Fruit fly (Drosophila melanogaster) whole organism, embryonic: Measurements from ENCODE around the gene CG2747.
A peak's percentile ranks its signal among the peaks of the same experiment; 100 is the strongest.

Experiments used
- ATbp ChIP-seq: fragments of 200-800 bp; sonication (Bioruptor generic); optimal IDR thresholded peaks from 2 replicates; lab custom pipeline; 2017; ENCODE audit warnings: missing biosample characterization, mild to moderate bottlenecking, missing genetic modification characterization, missing genetic modification reagents
- BtbVII ChIP-seq: fragments of 200-800 bp; sonication (Bioruptor generic); optimal IDR thresholded peaks from 3 replicates; lab custom pipeline; 2017; ENCODE audit warnings: missing biosample characterization, mild to moderate bottlenecking, missing genetic modification characterization
- CG11247 ChIP-seq: fragments of 200-800 bp; sonication (Bioruptor generic); IDR thresholded peaks from 2 replicates; pipeline ENCODE4 v1.3.6; 2022; ENCODE audit warnings: missing biosample characterization, missing genetic modification characterization
- CG12071 ChIP-seq: fragments of 200-800 bp; sonication (Bioruptor generic); optimal IDR thresholded peaks from 3 replicates; lab custom pipeline; 2018; ENCODE audit warnings: missing biosample characterization, mild to moderate bottlenecking, missing genetic modification characterization
- CG13123 ChIP-seq: fragments of 200-800 bp; sonication (Bioruptor generic); optimal IDR thresholded peaks from 2 replicates; lab custom pipeline; 2016; ENCODE audit warnings: missing biosample characterization, missing genetic modification characterization
- CG14965 ChIP-seq: fragments of 200-800 bp; sonication (Bioruptor generic); optimal IDR thresholded peaks from 2 replicates; lab custom pipeline; 2016; ENCODE audit warnings: missing biosample characterization, missing genetic modification characterization, borderline replicate concordance
- CG15269 ChIP-seq: fragments of 200-800 bp; sonication (Bioruptor generic); optimal IDR thresholded peaks from 2 replicates; lab custom pipeline; 2018; ENCODE audit warnings: missing biosample characterization, mild to moderate bottlenecking, missing genetic modification characterization, moderate library complexity
- CG15601 ChIP-seq: fragments of 200-800 bp; sonication (Bioruptor generic); optimal IDR thresholded peaks from 3 replicates; lab custom pipeline; 2019; ENCODE audit warnings: missing biosample characterization, mild to moderate bottlenecking, missing genetic modification characterization, moderate library complexity
- CG16863 ChIP-seq: fragments of 200-800 bp; sonication (Bioruptor generic); optimal IDR thresholded peaks from 3 replicates; lab custom pipeline; 2016; ENCODE audit warnings: missing biosample characterization, missing genetic modification characterization
- CG17359 ChIP-seq: fragments of 200-800 bp; sonication (Bioruptor generic); optimal IDR thresholded peaks from 3 replicates; lab custom pipeline; 2018; ENCODE audit warnings: missing biosample characterization, mild to moderate bottlenecking, missing genetic modification characterization, moderate library complexity
- CG1832 ChIP-seq: fragments of 200-800 bp; sonication (Bioruptor generic); optimal IDR thresholded peaks from 2 replicates; lab custom pipeline; 2017; ENCODE audit warnings: missing biosample characterization, mild to moderate bottlenecking, missing genetic modification characterization, inconsistent platforms
- CG18476 ChIP-seq: fragments of 200-800 bp; sonication (Bioruptor generic); optimal IDR thresholded peaks from 2 replicates; lab custom pipeline; 2016; ENCODE audit warnings: missing biosample characterization, mild to moderate bottlenecking, missing genetic modification characterization
- CG30403 ChIP-seq: fragments of 200-800 bp; sonication (Bioruptor generic); optimal IDR thresholded peaks from 3 replicates; lab custom pipeline; 2016; ENCODE audit warnings: missing biosample characterization, missing genetic modification characterization
- CG30431 ChIP-seq: fragments of 200-800 bp; sonication (Bioruptor generic); optimal IDR thresholded peaks from 2 replicates; lab custom pipeline; 2017; ENCODE audit warnings: missing biosample characterization, missing genetic modification characterization
- CG31224 ChIP-seq: fragments of 200-800 bp; sonication (Bioruptor generic); IDR thresholded peaks from 2 replicates; pipeline ENCODE4 v1.3.6; 2022; ENCODE audit warnings: missing biosample characterization, missing genetic modification characterization
- CG31388 ChIP-seq: fragments of 200-800 bp; sonication (Bioruptor generic); optimal IDR thresholded peaks from 2 replicates; lab custom pipeline; 2016; ENCODE audit warnings: missing biosample characterization, missing genetic modification characterization
- CG5180 ChIP-seq: fragments of 200-800 bp; sonication (Bioruptor generic); optimal IDR thresholded peaks from 3 replicates; lab custom pipeline; 2017; ENCODE audit warnings: missing biosample characterization, missing genetic modification characterization, mild to moderate bottlenecking, moderate library complexity, missing genetic modification reagents
- CG6272 ChIP-seq: fragments of 200-800 bp; sonication (Bioruptor generic); IDR thresholded peaks from 2 replicates; pipeline ENCODE4 v1.3.6; 2022; ENCODE audit warnings: missing biosample characterization, missing genetic modification characterization
- CG7745 ChIP-seq: fragments of 200-800 bp; sonication (Bioruptor generic); optimal IDR thresholded peaks from 2 replicates; lab custom pipeline; 2018; ENCODE audit warnings: missing biosample characterization, mild to moderate bottlenecking, missing genetic modification characterization, moderate library complexity
- CG9797 ChIP-seq: fragments of 200-800 bp; sonication (Bioruptor generic); optimal IDR thresholded peaks from 3 replicates; lab custom pipeline; 2018; ENCODE audit warnings: missing biosample characterization, mild to moderate bottlenecking, missing genetic modification characterization
- D19B ChIP-seq: fragments of 200-800 bp; sonication (Bioruptor generic); optimal IDR thresholded peaks from 2 replicates; lab custom pipeline; 2017; ENCODE audit warnings: missing biosample characterization, mild to moderate bottlenecking, missing genetic modification characterization
- Dip3 ChIP-seq: fragments of 200-800 bp; sonication (Bioruptor generic); optimal IDR thresholded peaks from 3 replicates; lab custom pipeline; 2016; ENCODE audit warnings: missing biosample characterization, missing genetic modification characterization
- Eip74EF ChIP-seq, 2 experiments: fragments of 200-800 bp in 1 of 2; fragments of >200 bp in 1 of 2; sonication (Bioruptor generic) in 1 of 2; optimal IDR thresholded peaks; 2 replicates each; lab custom pipeline; 2017 to 2019; ENCODE audit warnings: missing biosample characterization in 2 of 2, missing genetic modification characterization in 2 of 2, mild to moderate bottlenecking in 1 of 2, moderate library complexity in 1 of 2
- Fer1 ChIP-seq: fragments of 200-800 bp; sonication (Bioruptor generic); optimal IDR thresholded peaks from 2 replicates; lab custom pipeline; 2017; ENCODE audit warnings: missing biosample characterization, mild to moderate bottlenecking, missing genetic modification characterization
- Fer3 ChIP-seq: fragments of 200-800 bp; sonication (Bioruptor generic); optimal IDR thresholded peaks from 2 replicates; lab custom pipeline; 2018; ENCODE audit warnings: missing biosample characterization, mild to moderate bottlenecking, missing genetic modification characterization, moderate library complexity
- HLH4C ChIP-seq: fragments of 200-800 bp; sonication (Bioruptor generic); IDR thresholded peaks from 3 replicates; pipeline ENCODE4 v1.3.6; 2022; ENCODE audit warnings: missing biosample characterization, missing genetic modification characterization; ENCODE audit not compliant: partially characterized antibody
- MTF-1 ChIP-seq: fragments of 200-800 bp; sonication (Bioruptor generic); optimal IDR thresholded peaks from 2 replicates; lab custom pipeline; 2018; ENCODE audit warnings: missing biosample characterization, mild to moderate bottlenecking, missing genetic modification characterization, borderline replicate concordance
- Myb ChIP-seq: fragments of 200-800 bp; sonication (Bioruptor generic); optimal IDR thresholded peaks from 2 replicates; lab custom pipeline; 2016; ENCODE audit warnings: missing biosample characterization, missing genetic modification characterization
- Nf-YB ChIP-seq: fragments of 200-800 bp; sonication (Bioruptor generic); optimal IDR thresholded peaks from 3 replicates; lab custom pipeline; 2019; ENCODE audit warnings: missing biosample characterization, mild to moderate bottlenecking, missing genetic modification characterization, moderate library complexity
- Oaz ChIP-seq: fragments of 200-800 bp; sonication (Bioruptor generic); IDR thresholded peaks from 2 replicates; pipeline ENCODE4 v1.3.6; 2022; ENCODE audit warnings: missing biosample characterization, missing genetic modification characterization
- ara ChIP-seq: fragments of 200-800 bp; sonication (Bioruptor generic); IDR thresholded peaks from 2 replicates; pipeline ENCODE4 v1.3.6; 2022; ENCODE audit warnings: missing biosample characterization, missing genetic modification characterization
- bsh ChIP-seq, 2 experiments: fragments of 200-800 bp; sonication (Bioruptor generic); optimal IDR thresholded peaks; 2 replicates each; lab custom pipeline; 2017 to 2018; ENCODE audit warnings: mild to moderate bottlenecking in 2 of 2, missing biosample characterization in 2 of 2, missing genetic modification characterization in 2 of 2, moderate library complexity in 1 of 2
- cg ChIP-seq: fragments of 200-800 bp; sonication (Bioruptor generic); optimal IDR thresholded peaks from 3 replicates; lab custom pipeline; 2019; ENCODE audit warnings: missing biosample characterization, mild to moderate bottlenecking, missing genetic modification characterization, moderate library complexity
- chinmo ChIP-seq: fragments of 200-800 bp; sonication (Bioruptor generic); IDR thresholded peaks from 4 replicates; pipeline ENCODE4 v1.3.6; 2022; ENCODE audit warnings: missing biosample characterization, missing genetic modification characterization; ENCODE audit not compliant: partially characterized antibody
- da ChIP-seq: fragments of 200-800 bp; sonication (Bioruptor generic); optimal IDR thresholded peaks from 2 replicates; lab custom pipeline; 2016; ENCODE audit warnings: missing biosample characterization, missing genetic modification characterization
- eve ChIP-seq, 2 experiments: fragments of >200 bp; optimal IDR thresholded peaks; 2 replicates each; lab custom pipeline; 2017; ENCODE audit warnings: missing biosample characterization in 2 of 2, missing genetic modification characterization in 2 of 2
- hth ChIP-seq: fragments of >200 bp; optimal IDR thresholded peaks from 2 replicates; lab custom pipeline; 2017; ENCODE audit warnings: inconsistent platforms
- jigr1 ChIP-seq: fragments of 200-800 bp; sonication (Bioruptor generic); IDR thresholded peaks from 3 replicates; pipeline ENCODE4 v1.3.6; 2022; ENCODE audit warnings: missing biosample characterization, missing genetic modification characterization
- nmo ChIP-seq: fragments of 200-800 bp; sonication (Bioruptor generic); optimal IDR thresholded peaks from 2 replicates; lab custom pipeline; 2018; ENCODE audit warnings: missing biosample characterization, mild to moderate bottlenecking, missing genetic modification characterization, moderate library complexity
- oc ChIP-seq: fragments of 200-800 bp; sonication (Bioruptor generic); optimal IDR thresholded peaks from 2 replicates; lab custom pipeline; 2018; ENCODE audit warnings: missing biosample characterization, mild to moderate bottlenecking, missing genetic modification characterization, moderate library complexity
- pan ChIP-seq, 4 experiments: fragments of >200 bp in 3 of 4; fragments of 200-800 bp in 1 of 4; sonication (Bioruptor generic) in 1 of 4; optimal IDR thresholded peaks in 3 of 4; IDR thresholded peaks in 1 of 4; 2 replicates each; pipeline versions ENCODE4 v1.3.6 to Lab custom; 2017 to 2022; ENCODE audit warnings: missing biosample characterization in 2 of 4, missing genetic modification characterization in 2 of 4, mixed read lengths in 1 of 4
- pzg ChIP-seq: fragments of 200-800 bp; sonication (Bioruptor generic); optimal IDR thresholded peaks from 3 replicates; lab custom pipeline; 2018; ENCODE audit warnings: missing biosample characterization, mild to moderate bottlenecking, missing genetic modification characterization, moderate library complexity
- schlank ChIP-seq: fragments of 200-800 bp; sonication (Bioruptor generic); optimal IDR thresholded peaks from 2 replicates; lab custom pipeline; 2018; ENCODE audit warnings: missing biosample characterization, mild to moderate bottlenecking, missing genetic modification characterization
- ssp ChIP-seq: fragments of 200-800 bp; sonication (Bioruptor generic); IDR thresholded peaks from 2 replicates; pipeline ENCODE4 v1.3.6; 2022; ENCODE audit warnings: missing biosample characterization, missing genetic modification characterization
- unc-4 ChIP-seq: fragments of 200-800 bp; sonication (Bioruptor generic); IDR thresholded peaks from 2 replicates; pipeline ENCODE4 v1.3.6; 2022; ENCODE audit warnings: missing biosample characterization, missing genetic modification characterization; ENCODE audit not compliant: partially characterized antibody
- wek ChIP-seq: fragments of 200-800 bp; sonication (Bioruptor generic); optimal IDR thresholded peaks from 3 replicates; lab custom pipeline; 2018; ENCODE audit warnings: missing biosample characterization, mild to moderate bottlenecking, missing genetic modification characterization, moderate library complexity
- zfh1 ChIP-seq: fragments of 200-800 bp; sonication (Bioruptor generic); IDR thresholded peaks from 3 replicates; pipeline ENCODE4 v1.3.6; 2022; ENCODE audit warnings: missing biosample characterization, missing genetic modification characterization

Gene CG2747

DNA sequence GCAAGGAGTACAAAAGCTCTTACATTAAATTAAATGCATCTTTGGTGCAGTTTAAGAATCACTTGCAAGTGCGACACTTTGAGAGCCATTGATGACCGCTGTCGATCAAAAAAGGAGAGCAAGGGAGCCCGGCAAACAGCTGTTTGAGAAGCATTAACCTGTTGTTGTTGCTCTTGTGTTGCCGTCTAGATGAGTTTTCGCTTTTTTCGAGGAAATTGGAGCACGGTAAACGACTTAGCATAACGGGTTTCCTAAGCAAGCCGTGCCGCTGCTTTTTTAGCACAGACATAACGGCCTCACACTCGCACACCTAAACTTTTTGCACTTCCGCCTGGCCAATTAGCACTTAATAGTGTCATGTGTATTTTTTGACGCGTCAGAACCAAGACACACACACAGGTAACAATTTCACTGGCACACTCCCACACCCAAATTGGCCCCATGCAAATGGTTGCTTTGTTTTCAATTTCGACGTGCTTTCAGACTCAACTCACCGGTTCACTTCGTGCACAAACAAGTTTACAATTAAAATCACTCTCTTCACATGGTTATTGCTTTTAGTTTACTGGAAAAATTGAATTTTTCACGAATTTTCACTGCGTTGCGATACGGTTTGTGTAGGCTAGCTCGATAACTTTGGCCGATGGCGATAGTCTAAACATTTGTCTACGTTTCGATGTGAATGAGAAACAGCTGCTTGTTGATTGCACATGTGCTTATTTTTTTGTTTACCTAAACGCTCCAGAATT lies at the start of gene CG2747, which contains the start of gene CG10903 (continued):
- TF ChIP-seq CG18476 (GFP tag; lab: Kevin White, UChicago) (no peak), Eip74EF (GFP tag; optimal IDR thresholded peaks at IDR 0.05; lab: Kevin White, UChicago) (peak in 1 of 2 experiments; percentile 80), HLH4C (GFP tag; lab: Robert Waterston, UW) (peak; percentile 52; the same call in 1 of the 3 replicates), Myb (no peak), ATbp (GFP tag; lab: Kevin White, UChicago) (no peak), da (GFP tag; lab: Kevin White, UChicago) (no peak), pan (optimal IDR thresholded peaks at IDR 0.05; lab: Kevin White, UChicago) (no peak), pan (GFP tag; optimal IDR thresholded peaks at IDR 0.05 in 1 of 2, IDR thresholded peaks at IDR 0.05 in 1 of 2) (no peak), CG30431 (GFP tag; lab: Kevin White, UChicago) (no peak), CG31224 (GFP tag; lab: Robert Waterston, UW) (no peak), CG17359 (tag; lab: Kevin White, UChicago) (no peak), CG16863 (no peak), hth (lab: Kevin White, UChicago) (no peak), CG7745 (tag; lab: Kevin White, UChicago) (no peak), CG14965 (GFP tag; lab: Kevin White, UChicago) (no peak), CG15269 (tag; lab: Kevin White, UChicago) (no peak), CG6272 (GFP tag; lab: Robert Waterston, UW) (no peak), zfh1 (GFP tag; lab: Robert Waterston, UW) (no peak), CG30403 (GFP tag; lab: Kevin White, UChicago) (no peak), wek (no peak), CG31388 (GFP tag; lab: Kevin White, UChicago) (no peak), CG1832 (GFP tag; lab: Kevin White, UChicago) (no peak), Oaz (GFP tag; lab: Robert Waterston, UW) (no peak), Fer3 (no peak), nmo (GFP tag; lab: Kevin White, UChicago) (peak; percentile 24), MTF-1 (GFP tag; lab: Kevin White, UChicago) (no peak), BtbVII (no peak), CG12071 (GFP tag; lab: Kevin White, UChicago) (no peak), ssp (no peak), schlank (tag; lab: Kevin White, UChicago) (no peak), Nf-YB (GFP tag; lab: Kevin White, UChicago) (no peak), Fer1 (GFP tag; lab: Kevin White, UChicago) (peak; percentile 25), unc-4 (peak; percentile 69; the same call in 1 of the 2 replicates), jigr1 (GFP tag; lab: Robert Waterston, UW) (no peak), CG11247 (GFP tag; lab: Robert Waterston, UW) (no peak), CG13123 (no peak), ara (GFP tag; lab: Robert Waterston, UW) (no peak), CG15601 (no peak), eve (GFP tag; optimal IDR thresholded peaks at IDR 0.05; lab: Kevin White, UChicago) (no peak), pzg (GFP tag; lab: Kevin White, UChicago) (peak; percentile 67), CG9797 (GFP tag; lab: Kevin White, UChicago) (peak; percentile 12), bsh (GFP tag; optimal IDR thresholded peaks at IDR 0.05; lab: Kevin White, UChicago) (no peak), CG5180 (no peak), D19B (no peak), cg (GFP tag; lab: Kevin White, UChicago) (peak; percentile 80), Dip3 (GFP tag; lab: Kevin White, UChicago) (no peak), chinmo (GFP tag; lab: Robert Waterston, UW) (peak; percentile 59; the same call in 1 of the 4 replicates), oc (no peak)
